Fruit fly (Drosophila melanogaster) whole organism, wandering third instar larva: ENCODE data around the gene FMRFaR.
A peak's percentile ranks its signal among the peaks of the same experiment; 100 is the strongest.

Source experiments
- GATAd ChIP-seq: sonication (Bioruptor generic); optimal IDR thresholded peaks from 2 replicates; lab custom pipeline; 2016; ENCODE audit warnings: missing biosample characterization, missing genetic modification characterization
- Hnf4 ChIP-seq: fragments of 200-800 bp; sonication (Bioruptor generic); optimal IDR thresholded peaks from 2 replicates; lab custom pipeline; 2016; ENCODE audit warnings: missing biosample characterization, mild to moderate bottlenecking, missing genetic modification characterization
- Myc ChIP-seq: fragments of >200 bp; optimal IDR thresholded peaks from 2 replicates; lab custom pipeline; 2017
- OdsH ChIP-seq: fragments of 200-800 bp; sonication (Bioruptor generic); optimal IDR thresholded peaks from 2 replicates; lab custom pipeline; 2016; ENCODE audit warnings: missing biosample characterization, mild to moderate bottlenecking, missing genetic modification characterization
- Vsx2 ChIP-seq: fragments of 200-300, 225-300 bp; sonication (Bioruptor generic); optimal IDR thresholded peaks from 2 replicates; lab custom pipeline; 2018; ENCODE audit warnings: missing biosample characterization, missing genetic modification characterization; ENCODE audit not compliant: partially characterized antibody
- br ChIP-seq: fragments of 200-800 bp; sonication (Bioruptor generic); optimal IDR thresholded peaks from 2 replicates; lab custom pipeline; 2016; ENCODE audit warnings: missing biosample characterization, missing genetic modification characterization
- brk ChIP-seq: fragments of 200-800 bp; sonication (Bioruptor generic); optimal IDR thresholded peaks from 2 replicates; lab custom pipeline; 2016; ENCODE audit warnings: missing biosample characterization, mild to moderate bottlenecking, missing genetic modification characterization
- dl ChIP-seq, 2 experiments: fragments of 175-275, 200-275 bp in 1 of 2; fragments of 200-275 bp in 1 of 2; sonication (Bioruptor generic); optimal IDR thresholded peaks; lab custom pipeline; 2018; ENCODE audit warnings: mild to moderate bottlenecking in 2 of 2, missing biosample characterization in 2 of 2, missing genetic modification characterization in 2 of 2, moderate library complexity in 2 of 2; ENCODE audit not compliant: partially characterized antibody in 2 of 2, insufficient read depth in 1 of 2
- jim ChIP-seq: fragments of 175-275, 200-325 bp; sonication (Bioruptor generic); optimal IDR thresholded peaks from 2 replicates; lab custom pipeline; 2016; ENCODE audit warnings: missing biosample characterization, mild to moderate bottlenecking, missing genetic modification characterization
- rgr ChIP-seq: fragments of 200-800 bp; sonication (Bioruptor generic); optimal IDR thresholded peaks from 3 replicates; lab custom pipeline; 2016; ENCODE audit warnings: missing biosample characterization, mild to moderate bottlenecking, missing genetic modification characterization
- tai ChIP-seq: sonication (Bioruptor generic); optimal IDR thresholded peaks from 2 replicates; lab custom pipeline; 2016; ENCODE audit warnings: missing biosample characterization, missing genetic modification characterization

DNA sequence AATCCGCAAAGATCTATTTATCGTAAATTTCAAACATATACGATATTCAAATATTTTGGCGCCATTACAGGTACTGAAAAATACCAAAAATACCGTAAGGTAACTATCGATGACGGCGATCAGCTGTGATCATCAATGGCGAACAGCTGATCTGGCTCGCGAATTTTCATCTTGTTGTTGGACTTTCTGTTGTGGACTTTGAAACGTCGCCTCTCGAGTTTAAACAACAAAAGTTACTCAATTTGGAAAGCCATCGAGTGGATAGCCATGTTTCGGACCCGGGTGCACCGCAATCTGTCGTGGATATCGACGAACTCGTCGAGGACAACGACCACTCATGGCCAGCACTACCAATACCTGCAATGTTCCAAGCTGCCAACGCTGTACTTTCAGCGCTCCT lies 20.7 kb upstream of the FMRFaR start, which contains the start of gene CPT2:
- no peak for TF ChIP-seq jim (GFP tag; lab: Kevin White, UChicago)
- no peak for TF ChIP-seq brk (GFP tag; lab: Kevin White, UChicago)
- no peak for TF ChIP-seq GATAd (GFP tag; lab: Kevin White, UChicago)
- no peak for TF ChIP-seq OdsH (GFP tag; lab: Kevin White, UChicago)
- TF ChIP-seq Myc (lab: Kevin White, UChicago), result peak; percentile 30
- no peak for TF ChIP-seq dl (GFP tag; optimal IDR thresholded peaks at IDR 0.05; lab: Kevin White, UChicago; ENCODE audit: insufficient read depth in 1 of 2, partially characterized antibody in 2 of 2)
- peak; percentile 8 for TF ChIP-seq rgr
- TF ChIP-seq Hnf4 (GFP tag; lab: Kevin White, UChicago), result peak; percentile 40
- TF ChIP-seq Vsx2, result no peak
- no peak for TF ChIP-seq tai (GFP tag; lab: Kevin White, UChicago)
- TF ChIP-seq br (GFP tag; lab: Kevin White, UChicago), result no peak
